Worm (Caenorhabditis elegans): ENCODE data around the gene ZK1320.11.

The ZK1320.11 gene

DNA sequence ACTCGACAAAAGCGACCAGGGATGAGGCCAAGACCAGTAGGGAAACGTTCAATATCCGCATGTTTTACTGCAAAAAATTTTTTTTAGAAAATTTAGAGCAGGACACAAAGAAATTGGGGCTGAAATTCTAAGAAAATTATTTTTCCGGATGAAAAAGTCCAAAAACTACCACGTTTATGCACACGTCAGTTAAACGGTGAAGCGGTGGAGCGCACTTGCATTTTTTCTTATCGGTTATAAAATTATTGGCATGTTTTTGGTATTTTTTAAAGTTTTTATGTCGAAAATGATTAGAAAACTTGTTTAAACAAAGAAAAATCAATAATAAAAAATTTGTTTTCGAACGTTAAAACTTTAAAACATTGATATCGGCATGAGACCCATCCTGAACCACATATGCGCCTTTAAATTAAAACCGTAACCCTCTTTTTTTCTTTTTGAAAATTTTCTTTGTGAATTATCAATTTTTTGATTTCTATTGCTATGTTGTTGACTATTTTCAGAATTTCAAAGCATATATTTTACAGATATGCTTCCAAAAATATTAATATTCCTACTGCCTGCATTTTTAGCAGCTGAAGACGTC is 43.2 kb upstream of the ZK1320.11 start, which contains the start of the genes dnj-20 and ZK1307.8:
TSS of gene dnj-20 (minus strand) at position 67 of the 586 bp plus-strand sequence.
TSS of gene ZK1307.8 (plus strand) at position 504 of the 586 bp plus-strand sequence.
- TF ChIP-seq unc-62 (GFP tag; optimal IDR thresholded peaks at IDR 0.05) = no peak
- TF ChIP-seq fos-1 (tag; optimal IDR thresholded peaks at IDR 0.05) = no peak
- TF ChIP-seq nhr-12 (tag; optimal IDR thresholded peaks at IDR 0.05) = no peak
- no peak for TF ChIP-seq aly-2 (tag; optimal IDR thresholded peaks at IDR 0.05)
- TF ChIP-seq jun-1 (tag; optimal IDR thresholded peaks at IDR 0.05) = no peak
- TF ChIP-seq elt-1 (tag; optimal IDR thresholded peaks at IDR 0.05) = no peak
- TF ChIP-seq ztf-11 (tag; optimal IDR thresholded peaks at IDR 0.05) = no peak
- TF ChIP-seq tbx-2 (tag; optimal IDR thresholded peaks at IDR 0.05) = no peak
- peak; percentile 45 for TF ChIP-seq elt-2 (tag; optimal IDR thresholded peaks at IDR 0.05)
- no peak for TF ChIP-seq fkh-10 (GFP tag; optimal IDR thresholded peaks at IDR 0.05)
- peak; percentile 33 for TF ChIP-seq hmg-11 (tag; optimal IDR thresholded peaks at IDR 0.05)
- TF ChIP-seq egl-27 (tag; optimal IDR thresholded peaks at IDR 0.05) = no peak
- TF ChIP-seq ama-1 (optimal IDR thresholded peaks at IDR 0.05) = no peak
- TF ChIP-seq nhr-11 (tag; optimal IDR thresholded peaks at IDR 0.05) = no peak
- no peak for TF ChIP-seq skn-1 (tag; optimal IDR thresholded peaks at IDR 0.05)
- no peak for TF ChIP-seq nhr-76 (tag; optimal IDR thresholded peaks at IDR 0.05)
- peak; percentile 34 for TF ChIP-seq pqm-1 (tag; optimal IDR thresholded peaks at IDR 0.05)
- TF ChIP-seq nfya-1 (tag; optimal IDR thresholded peaks at IDR 0.05; ENCODE audit: insufficient read depth) = peak; percentile 34
- TF ChIP-seq mml-1 (tag; optimal IDR thresholded peaks at IDR 0.05) = no peak
- no peak for TF ChIP-seq nhr-77 (tag; optimal IDR thresholded peaks at IDR 0.05)
- no peak for TF ChIP-seq nhr-43 (tag; optimal IDR thresholded peaks at IDR 0.05; ENCODE audit: poor library complexity, severe bottlenecking)
- no peak for TF ChIP-seq zag-1 (tag; optimal IDR thresholded peaks at IDR 0.05)
- TF ChIP-seq egl-5 (tag; optimal IDR thresholded peaks at IDR 0.05) = no peak
- no peak for TF ChIP-seq ceh-82 (tag; optimal IDR thresholded peaks at IDR 0.05)
- no peak for TF ChIP-seq unc-39 (tag; optimal IDR thresholded peaks at IDR 0.05)
- no peak for TF ChIP-seq ceh-9 (tag; optimal IDR thresholded peaks at IDR 0.05)
- no peak for TF ChIP-seq eor-1 (tag; optimal IDR thresholded peaks at IDR 0.05)
- TF ChIP-seq nhr-67 (tag; optimal IDR thresholded peaks at IDR 0.05) = no peak
- TF ChIP-seq ZK546.5 (tag; optimal IDR thresholded peaks at IDR 0.05) = no peak
- TF ChIP-seq nhr-28 (tag; optimal IDR thresholded peaks at IDR 0.05) = no peak
- TF ChIP-seq snpc-4 (tag; optimal IDR thresholded peaks at IDR 0.05) = no peak
- no peak for TF ChIP-seq R02D3.7 (tag; optimal IDR thresholded peaks at IDR 0.05)
- TF ChIP-seq lin-15B (tag; optimal IDR thresholded peaks at IDR 0.05) = peak; percentile 40
- TF ChIP-seq lsy-12 (tag; optimal IDR thresholded peaks at IDR 0.05) = no peak
- no peak for TF ChIP-seq daf-12 (tag; optimal IDR thresholded peaks at IDR 0.05)
- no peak for TF ChIP-seq ztf-4 (tag; optimal IDR thresholded peaks at IDR 0.05)
- no peak for TF ChIP-seq mdl-1 (tag; optimal IDR thresholded peaks at IDR 0.05)
- TF ChIP-seq fkh-2 (tag; optimal IDR thresholded peaks at IDR 0.05) = no peak
- TF ChIP-seq ceh-28 (tag; optimal IDR thresholded peaks at IDR 0.05) = no peak
- no peak for TF ChIP-seq ceh-16 (tag; optimal IDR thresholded peaks at IDR 0.05)
- no peak for TF ChIP-seq elt-3 (tag; optimal IDR thresholded peaks at IDR 0.05)
- TF ChIP-seq sea-2 (GFP tag; optimal IDR thresholded peaks at IDR 0.05) = no peak
- TF ChIP-seq pha-4 (tag; optimal IDR thresholded peaks at IDR 0.05) = peak; percentile 9
- peak; percentile 22 for TF ChIP-seq lin-39 (tag; optimal IDR thresholded peaks at IDR 0.05)
- no peak for TF ChIP-seq nhr-25 (tag; optimal IDR thresholded peaks at IDR 0.05)
- no peak for TF ChIP-seq nhr-23 (tag; optimal IDR thresholded peaks at IDR 0.05)
- no peak for TF ChIP-seq nhr-237 (tag; optimal IDR thresholded peaks at IDR 0.05)

Data from whole organism, L3 larva.